Worm (Caenorhabditis elegans) whole organism, L3 larva: ENCODE data around the gene F32D8.8.

ENCODE experiments used
- ZK546.5 ChIP-seq: sonication (generic microtip); optimal IDR thresholded peaks from 2 replicates; lab custom pipeline; 2017; ENCODE audit warnings: missing biosample characterization, missing genetic modification characterization
- ama-1 ChIP-seq: fragments of 150-350 bp; optimal IDR thresholded peaks from 2 replicates; lab custom pipeline; 2018
- egl-5 ChIP-seq: fragments of 150-350 bp; optimal IDR thresholded peaks from 2 replicates; lab custom pipeline; 2017; ENCODE audit warnings: missing biosample characterization, missing genetic modification reagents, missing genetic modification characterization, inconsistent platforms
- nhr-237 ChIP-seq: fragments of 150-350 bp; optimal IDR thresholded peaks from 2 replicates; lab custom pipeline; 2014; ENCODE audit warnings: missing biosample characterization, missing genetic modification characterization
- pha-4 ChIP-seq: fragments of 150-350 bp; optimal IDR thresholded peaks from 2 replicates; lab custom pipeline; 2014; ENCODE audit warnings: missing biosample characterization, missing genetic modification reagents, missing genetic modification characterization
- pqm-1 ChIP-seq: fragments of 150-350 bp; optimal IDR thresholded peaks from 2 replicates; lab custom pipeline; 2017; ENCODE audit warnings: missing biosample characterization, missing genetic modification characterization, inconsistent platforms
- unc-62 ChIP-seq: fragments of 150-350 bp; sonication (generic microtip); optimal IDR thresholded peaks from 4 replicates; lab custom pipeline; 2014; ENCODE audit warnings: missing biosample characterization, missing genetic modification reagents, missing genetic modification characterization

DNA sequence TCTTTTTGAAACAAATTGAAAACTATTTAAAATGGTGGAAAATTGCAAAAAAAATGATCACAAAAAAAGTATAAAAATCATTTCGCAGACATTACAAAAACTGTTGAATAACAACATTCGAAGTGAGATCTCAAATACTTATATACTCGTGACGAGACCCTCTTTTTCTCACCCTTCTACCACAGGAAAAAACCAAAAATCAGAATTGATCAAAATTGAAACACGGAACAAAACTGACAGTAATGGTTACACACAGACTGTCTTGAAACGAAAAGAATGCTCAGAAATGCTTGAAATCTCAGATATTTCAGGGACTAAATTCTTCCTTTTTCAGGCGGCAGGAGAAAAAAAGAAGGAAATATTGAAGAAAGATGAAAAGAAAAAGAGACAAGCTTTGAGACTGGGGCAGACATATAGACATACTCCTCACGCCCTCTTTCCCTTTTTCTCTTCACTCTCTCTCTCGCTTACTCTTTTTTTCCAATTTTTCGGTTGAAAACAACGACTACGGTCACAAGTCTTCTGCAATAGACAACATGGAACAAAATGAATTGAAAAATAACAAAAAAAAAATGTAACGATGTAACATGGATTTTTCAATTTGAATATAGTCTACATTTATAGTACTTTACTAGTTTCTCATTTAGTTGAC, 40.8 kb downstream of the F32D8.8 start:
- TF ChIP-seq nhr-237 (no peak), ama-1 (no peak), pqm-1 (tag; lab: Kevin White, UChicago) (no peak), ZK546.5 (tag; lab: Kevin White, UChicago) (no peak), pha-4 (tag; lab: Kevin White, UChicago) (peak; percentile 51), unc-62 (GFP tag; lab: Kevin White, UChicago) (no peak), egl-5 (tag; lab: Kevin White, UChicago) (no peak)
